Fruit fly (Drosophila melanogaster): ENCODE measurements around the gene Octbeta1R.

Gene Octbeta1R

dm6 chr3R:22546017-22546416 lies 49.0 kb downstream of the Octbeta1R start:
- no peak for TF ChIP-seq EcR (GFP tag; optimal IDR thresholded peaks at IDR 0.05)
- no peak for TF ChIP-seq CG8478 (optimal IDR thresholded peaks at IDR 0.05)
- no peak for TF ChIP-seq pan (optimal IDR thresholded peaks at IDR 0.05)
- no peak for TF ChIP-seq usp (GFP tag; optimal IDR thresholded peaks at IDR 0.05)
- TF ChIP-seq psq (optimal IDR thresholded peaks at IDR 0.05) = no peak
- no peak for TF ChIP-seq Dll (optimal IDR thresholded peaks at IDR 0.05)

dm6 chr3R:22547585-22548022 lies 50.6 kb downstream of the Octbeta1R start, which contains the start of gene AdipoR:
Gene AdipoR (minus strand): TSS chr3R:22547846.
- TF ChIP-seq CG8478 (optimal IDR thresholded peaks at IDR 0.05) = no peak

- TF ChIP-seq psq (optimal IDR thresholded peaks at IDR 0.05) = no peak
- TF ChIP-seq CG8478 (optimal IDR thresholded peaks at IDR 0.05) = no peak
- no peak for TF ChIP-seq EcR (GFP tag; optimal IDR thresholded peaks at IDR 0.05)
- TF ChIP-seq pan (optimal IDR thresholded peaks at IDR 0.05) = no peak
- TF ChIP-seq Dll (optimal IDR thresholded peaks at IDR 0.05) = no peak
- no peak for TF ChIP-seq usp (GFP tag; optimal IDR thresholded peaks at IDR 0.05)
These were observed 53.3 kb downstream of the Octbeta1R start, which contains the start of gene bond for dm6 chr3R:22550306-22550812. Gene bond (plus strand): TSS chr3R:22550680.

dm6 chr3R:22552686-22553085 lies 55.7 kb downstream of the Octbeta1R start:
- no peak for TF ChIP-seq pan (optimal IDR thresholded peaks at IDR 0.05)
- no peak for TF ChIP-seq CG8478 (optimal IDR thresholded peaks at IDR 0.05)
- TF ChIP-seq EcR (GFP tag; optimal IDR thresholded peaks at IDR 0.05) = no peak
- TF ChIP-seq psq (optimal IDR thresholded peaks at IDR 0.05) = no peak
- TF ChIP-seq usp (GFP tag; optimal IDR thresholded peaks at IDR 0.05) = no peak
- no peak for TF ChIP-seq Dll (optimal IDR thresholded peaks at IDR 0.05)

- TF ChIP-seq EcR (GFP tag; optimal IDR thresholded peaks at IDR 0.05) (no peak), pan (optimal IDR thresholded peaks at IDR 0.05) (no peak), usp (GFP tag; optimal IDR thresholded peaks at IDR 0.05) (no peak), CG8478 (optimal IDR thresholded peaks at IDR 0.05) (no peak)
These were observed 60.2 kb downstream of the Octbeta1R start for dm6 chr3R:22557100-22557741.

dm6 chr3R:22558398-22558797 lies 61.4 kb downstream of the Octbeta1R start:
- TF ChIP-seq usp (GFP tag; optimal IDR thresholded peaks at IDR 0.05) = no peak
- TF ChIP-seq psq (optimal IDR thresholded peaks at IDR 0.05) = no peak

dm6 chr3R:22560224-22560623 lies 63.2 kb downstream of the Octbeta1R start:
- TF ChIP-seq EcR (GFP tag; optimal IDR thresholded peaks at IDR 0.05) (no peak), usp (GFP tag; optimal IDR thresholded peaks at IDR 0.05) (no peak)

dm6 chr3R:22562502-22562901 lies 65.5 kb downstream of the Octbeta1R start, which contains the start of gene sit:
Gene sit (minus strand): TSS chr3R:22562572.
- TF ChIP-seq pan (optimal IDR thresholded peaks at IDR 0.05) (no peak), psq (optimal IDR thresholded peaks at IDR 0.05) (no peak), EcR (GFP tag; optimal IDR thresholded peaks at IDR 0.05) (no peak), Dll (optimal IDR thresholded peaks at IDR 0.05) (no peak), CG8478 (optimal IDR thresholded peaks at IDR 0.05) (no peak), usp (GFP tag; optimal IDR thresholded peaks at IDR 0.05) (no peak)

dm6 chr3R:22564076-22564475 lies 67.1 kb downstream of the Octbeta1R start:
- TF ChIP-seq psq (optimal IDR thresholded peaks at IDR 0.05) (no peak), EcR (GFP tag; optimal IDR thresholded peaks at IDR 0.05) (no peak), Dll (optimal IDR thresholded peaks at IDR 0.05) (no peak), CG8478 (optimal IDR thresholded peaks at IDR 0.05) (no peak), usp (GFP tag; optimal IDR thresholded peaks at IDR 0.05) (no peak), pan (optimal IDR thresholded peaks at IDR 0.05) (no peak)

dm6 chr3R:22564707-22565106 lies 67.7 kb downstream of the Octbeta1R start:
- TF ChIP-seq EcR (GFP tag; optimal IDR thresholded peaks at IDR 0.05) (no peak), Dll (optimal IDR thresholded peaks at IDR 0.05) (no peak), pan (optimal IDR thresholded peaks at IDR 0.05) (no peak), usp (GFP tag; optimal IDR thresholded peaks at IDR 0.05) (no peak), psq (optimal IDR thresholded peaks at IDR 0.05) (no peak), CG8478 (optimal IDR thresholded peaks at IDR 0.05) (no peak)

- TF ChIP-seq EcR (GFP tag; optimal IDR thresholded peaks at IDR 0.05) (no peak), usp (GFP tag; optimal IDR thresholded peaks at IDR 0.05) (no peak), Dll (optimal IDR thresholded peaks at IDR 0.05) (no peak), pan (optimal IDR thresholded peaks at IDR 0.05) (no peak), psq (optimal IDR thresholded peaks at IDR 0.05) (no peak), CG8478 (optimal IDR thresholded peaks at IDR 0.05) (no peak)
These were observed 68.7 kb downstream of the Octbeta1R start for dm6 chr3R:22565732-22566131.

- TF ChIP-seq pan (optimal IDR thresholded peaks at IDR 0.05) (no peak), usp (GFP tag; optimal IDR thresholded peaks at IDR 0.05) (no peak), psq (optimal IDR thresholded peaks at IDR 0.05) (no peak), CG8478 (optimal IDR thresholded peaks at IDR 0.05) (no peak), Dll (optimal IDR thresholded peaks at IDR 0.05) (no peak), EcR (GFP tag; optimal IDR thresholded peaks at IDR 0.05) (no peak)
These were observed 71.5 kb downstream of the Octbeta1R start for dm6 chr3R:22568508-22568907.
